Fruit fly (Drosophila melanogaster) ovary, adult (tissue): ENCODE data around the gene CG43851.

ENCODE experiments used
- CG17801 ChIP-seq: fragments of 200-800 bp; optimal IDR thresholded peaks from 2 replicates; lab custom pipeline; 2019; ENCODE audit warnings: missing biosample characterization, mild to moderate bottlenecking, missing genetic modification characterization, moderate library complexity; ENCODE audit not compliant: partially characterized antibody

The CG43851 gene

DNA sequence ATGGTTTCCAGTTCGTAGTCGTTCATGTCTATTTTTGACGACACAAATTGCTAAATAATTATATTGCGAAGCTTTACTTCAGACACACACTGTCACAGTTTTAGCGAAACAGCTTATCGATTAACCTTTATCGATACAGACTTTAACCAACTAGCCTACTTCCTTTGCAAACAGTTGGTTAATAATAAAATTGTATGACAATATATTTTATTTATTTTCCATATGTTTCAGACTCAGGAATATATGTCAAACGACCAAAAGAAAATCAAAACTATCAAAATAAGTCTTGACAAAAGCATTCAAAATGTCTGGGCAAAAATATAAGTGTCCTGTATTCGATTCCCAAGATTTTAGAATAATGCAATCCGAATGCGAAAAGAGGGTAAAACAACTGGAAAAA is at the start of gene CG43851, which contains the start of gene CG9962:
TSS of gene CG43851 (plus strand) at position 267 of the 400 bp plus-strand sequence.
TSS of gene CG9962 (minus strand) at position 101 of the 400 bp plus-strand sequence.
- no peak for TF ChIP-seq CG17801 (GFP tag; lab: Kevin White, UChicago)

DNA sequence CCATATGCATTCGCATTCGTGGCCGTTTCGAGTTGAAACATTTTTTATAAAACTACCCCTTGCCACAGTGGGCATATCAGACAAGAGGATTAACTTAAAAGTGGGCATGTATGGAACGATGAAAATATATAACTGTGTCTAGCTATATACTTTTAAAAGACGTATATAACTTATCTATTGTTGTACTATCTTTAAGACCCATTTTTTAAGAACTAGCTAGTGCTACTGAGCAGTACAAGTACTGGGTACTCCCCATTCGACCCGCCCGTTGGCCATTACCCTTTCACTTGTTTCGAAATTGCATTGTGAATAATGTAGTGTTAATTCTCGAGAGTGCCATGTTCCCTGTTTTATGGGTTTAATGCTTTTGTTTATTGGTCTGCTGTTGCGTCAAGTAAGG is 41.0 kb upstream of the CG43851 start:
- TF ChIP-seq CG17801 (GFP tag; lab: Kevin White, UChicago): no peak

DNA sequence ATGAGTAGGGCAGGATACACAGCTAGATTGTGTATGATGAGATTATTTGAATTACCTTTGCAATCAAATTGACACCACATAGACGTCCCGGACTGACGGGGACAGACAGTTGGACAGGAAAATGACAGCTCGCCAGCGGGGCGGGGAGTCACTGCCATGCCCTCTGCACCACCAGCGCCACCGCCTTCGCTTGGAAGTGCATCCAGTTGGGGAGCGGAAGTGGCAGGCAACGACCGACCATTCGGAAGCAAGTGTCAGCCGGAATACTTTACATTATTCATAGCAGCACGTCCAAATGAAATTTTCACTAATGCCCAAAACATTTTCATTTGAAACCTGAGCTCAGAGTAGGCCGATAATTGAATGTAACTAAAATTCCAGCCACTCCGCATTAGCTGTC is 38.0 kb upstream of the CG43851 start, which contains the start of gene CG15395:
TSS of gene CG15395 (plus strand) at position 301 of the 400 bp plus-strand sequence.
- no peak for TF ChIP-seq CG17801 (GFP tag; lab: Kevin White, UChicago)

DNA sequence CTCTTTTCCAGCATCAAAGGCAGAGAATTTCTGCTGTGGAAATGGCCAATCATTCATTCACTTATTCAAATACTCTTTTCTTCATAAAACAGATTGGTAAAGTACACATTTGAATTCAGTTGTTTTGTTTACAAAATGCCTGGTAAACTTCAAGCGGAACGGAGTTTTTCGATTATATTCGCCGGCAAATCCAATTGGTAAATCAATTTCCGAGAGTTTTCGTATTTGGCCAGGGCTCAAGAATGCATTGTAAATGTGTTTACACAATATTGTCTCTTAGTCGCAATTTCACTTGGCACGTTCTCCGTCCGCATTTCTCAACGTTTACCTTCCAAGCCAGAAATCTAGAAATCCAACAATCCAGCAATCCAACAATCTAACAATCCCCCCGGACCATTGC is 27.8 kb upstream of the CG43851 start, which contains the start of gene CG43403:
TSS of gene CG43403 (plus strand) at position 301 of the 400 bp plus-strand sequence.
- no peak for TF ChIP-seq CG17801 (GFP tag; lab: Kevin White, UChicago)

DNA sequence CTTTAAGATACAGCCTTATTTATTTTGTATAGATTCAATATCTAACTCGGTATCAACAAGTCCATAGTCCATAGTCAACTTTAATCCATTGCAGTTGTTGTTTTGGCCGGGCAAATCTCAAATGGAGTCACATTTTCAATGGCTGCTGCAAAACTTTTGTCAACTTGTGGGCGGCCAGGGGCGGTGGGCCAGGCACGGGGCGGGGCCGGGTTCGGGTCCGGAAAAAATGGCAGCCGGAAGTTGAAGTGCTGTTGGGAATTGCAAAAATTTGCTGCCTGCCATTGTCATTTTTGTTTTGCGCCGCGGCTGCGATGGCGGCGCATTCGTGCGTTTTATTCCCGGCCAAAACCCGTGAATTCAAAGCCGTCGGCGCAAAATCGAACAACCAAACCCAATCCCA is 23.7 kb upstream of the CG43851 start:
- no peak for TF ChIP-seq CG17801 (GFP tag; lab: Kevin White, UChicago)

DNA sequence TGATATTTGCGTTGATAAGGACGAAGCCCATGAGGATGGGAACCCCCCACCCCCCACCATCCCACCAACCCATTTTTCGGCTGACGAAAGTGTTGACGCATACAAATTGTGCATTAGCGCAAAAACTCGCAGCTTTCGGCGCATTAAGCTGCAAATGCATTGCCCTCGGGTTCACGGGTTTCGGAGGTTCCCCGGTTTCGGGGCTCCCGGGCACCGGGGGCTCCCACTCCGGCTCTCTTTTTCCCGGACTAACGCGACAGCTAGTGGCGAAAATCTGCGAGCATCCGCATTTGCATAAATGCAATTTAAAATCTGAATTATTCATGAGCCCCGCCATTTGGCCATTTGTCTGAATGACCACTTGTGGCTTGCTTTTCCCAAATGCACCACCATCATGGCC is 20.2 kb upstream of the CG43851 start:
- TF ChIP-seq CG17801 (GFP tag; lab: Kevin White, UChicago): no peak

DNA sequence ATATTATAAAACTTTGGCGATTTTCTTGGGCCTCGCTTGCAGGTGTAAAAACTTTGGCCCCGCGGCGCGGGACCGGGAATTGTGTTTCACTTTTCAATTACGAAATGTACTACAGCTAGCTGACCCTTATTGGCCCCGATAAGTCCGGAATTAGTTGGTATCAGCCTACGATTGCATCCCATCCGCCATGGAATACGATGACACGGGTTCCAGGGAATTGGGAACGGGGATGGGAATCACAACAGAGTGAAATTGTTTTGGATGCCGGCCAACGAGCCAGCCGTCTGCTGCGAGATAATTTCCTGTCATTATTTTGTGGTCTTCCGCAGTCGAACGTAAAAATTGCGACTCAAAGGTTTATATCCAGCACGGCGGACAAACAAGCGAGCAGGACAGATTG is 18.9 kb upstream of the CG43851 start:
- no peak for TF ChIP-seq CG17801 (GFP tag; lab: Kevin White, UChicago)

DNA sequence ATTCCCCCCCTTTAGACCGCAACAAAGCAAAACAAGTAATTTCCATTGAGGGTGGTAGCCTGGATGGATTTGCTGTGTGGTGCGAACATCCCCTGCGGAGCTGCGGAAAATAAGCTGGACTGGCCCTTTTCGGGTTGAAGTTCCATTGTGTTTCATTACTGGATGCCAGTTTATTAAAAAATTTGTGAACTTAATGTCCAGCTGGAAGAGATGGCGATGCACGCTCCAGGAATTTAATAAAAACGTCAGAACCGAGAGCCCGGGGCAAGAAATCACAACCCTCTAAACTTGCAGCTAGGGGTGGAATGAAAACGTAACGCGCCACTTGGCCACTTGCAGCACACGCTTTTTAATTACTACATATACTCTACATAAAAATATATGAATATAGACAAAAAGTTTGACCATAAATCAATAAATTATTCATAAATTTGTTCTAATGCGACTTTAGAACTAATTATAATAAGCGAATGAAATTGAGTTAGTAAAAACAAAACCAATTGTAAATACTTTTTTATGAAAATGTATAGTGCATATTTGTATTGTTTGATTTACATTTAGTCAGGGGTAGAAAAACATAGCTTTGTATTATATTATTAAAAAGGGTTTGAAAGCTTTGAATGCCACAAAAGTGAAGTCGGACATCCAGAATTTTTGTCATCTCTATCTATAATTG is 11.2 kb upstream of the CG43851 start:
- TF ChIP-seq CG17801 (GFP tag; lab: Kevin White, UChicago): no peak

DNA sequence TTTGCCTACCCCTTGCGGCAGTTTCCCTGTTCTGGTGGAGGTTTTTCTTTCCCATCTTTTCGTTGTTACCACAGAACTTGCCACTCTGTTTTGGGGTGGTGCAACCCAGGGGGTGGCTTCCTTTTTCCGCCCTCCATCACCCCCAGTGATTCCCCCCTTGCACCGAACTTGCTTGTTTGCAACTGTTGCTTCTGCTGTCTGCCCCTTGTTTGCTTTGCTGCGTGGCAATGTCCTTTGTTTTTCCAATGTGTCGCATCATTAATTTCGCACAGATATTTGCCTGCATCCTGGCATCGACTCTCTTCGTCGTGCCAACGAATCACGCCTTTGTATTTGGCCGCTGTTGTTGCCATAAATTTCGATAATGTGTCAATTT is 10.7 kb upstream of the CG43851 start:
- no peak for TF ChIP-seq CG17801 (GFP tag; lab: Kevin White, UChicago)

DNA sequence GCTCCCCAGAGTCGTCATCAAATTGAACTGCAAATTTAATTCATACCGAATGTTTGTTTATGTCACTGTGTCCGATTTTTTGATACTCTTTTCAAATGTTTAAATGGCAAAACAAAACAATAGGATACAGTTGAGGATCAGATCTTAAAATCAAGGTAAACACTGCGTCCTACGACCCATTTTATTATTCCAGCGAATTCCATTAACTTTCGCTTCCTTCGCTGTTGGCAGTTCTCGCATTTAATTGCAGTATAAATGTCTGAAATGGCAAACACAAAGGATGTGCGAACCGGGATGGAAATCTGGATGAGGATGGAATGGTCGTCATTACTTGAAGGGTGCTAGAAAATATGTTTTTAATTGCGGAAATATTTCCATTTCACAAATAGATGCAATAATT is 4.6 kb downstream of the CG43851 start, which contains the start of gene CG33125:
TSS of gene CG33125 (minus strand) at position 101 of the 400 bp plus-strand sequence.
- TF ChIP-seq CG17801 (GFP tag; lab: Kevin White, UChicago): no peak

DNA sequence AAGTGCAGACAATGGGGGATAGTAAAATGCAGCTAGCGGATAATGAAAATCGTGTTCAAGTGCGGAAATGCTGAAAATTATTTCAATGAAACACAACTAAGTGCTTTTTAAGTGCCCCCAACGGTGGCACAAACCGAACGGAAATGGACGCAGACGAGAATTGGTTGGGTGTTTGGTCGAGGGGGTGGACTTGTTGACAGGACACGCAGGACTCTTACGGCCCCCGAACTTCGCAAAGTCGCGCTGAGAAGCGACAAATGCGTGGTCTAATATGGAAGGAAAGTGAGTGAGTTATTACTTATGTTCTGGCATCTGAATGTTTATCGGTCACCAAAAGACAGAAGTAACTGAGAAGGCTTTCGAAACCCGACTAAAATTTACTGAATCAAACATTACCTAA is 5.1 kb downstream of the CG43851 start, which contains the start of gene Prosbeta4R1:
TSS of gene Prosbeta4R1 (plus strand) at position 301 of the 400 bp plus-strand sequence.
- no peak for TF ChIP-seq CG17801 (GFP tag; lab: Kevin White, UChicago)

DNA sequence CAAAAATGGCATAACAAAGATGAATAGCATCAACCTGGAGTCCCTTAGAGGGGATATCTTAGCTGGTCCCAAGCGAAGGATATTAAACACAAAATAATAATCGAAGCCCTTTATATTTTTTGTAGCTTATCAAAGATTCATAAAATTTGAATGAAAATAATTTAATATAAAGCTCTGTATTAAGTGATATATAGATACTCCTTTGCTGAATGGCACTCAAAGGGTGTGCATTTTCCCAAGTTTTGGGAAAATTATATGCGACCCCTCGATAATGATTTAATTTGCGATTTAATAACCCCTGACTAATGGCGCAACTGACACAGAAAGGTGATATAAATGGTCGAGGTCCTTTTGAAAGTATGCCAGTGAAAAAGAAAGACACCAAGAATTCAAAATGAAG is 6.1 kb downstream of the CG43851 start, which contains the start of gene Or23a:
TSS of gene Or23a (plus strand) at position 301 of the 400 bp plus-strand sequence.
- no peak for TF ChIP-seq CG17801 (GFP tag; lab: Kevin White, UChicago)

DNA sequence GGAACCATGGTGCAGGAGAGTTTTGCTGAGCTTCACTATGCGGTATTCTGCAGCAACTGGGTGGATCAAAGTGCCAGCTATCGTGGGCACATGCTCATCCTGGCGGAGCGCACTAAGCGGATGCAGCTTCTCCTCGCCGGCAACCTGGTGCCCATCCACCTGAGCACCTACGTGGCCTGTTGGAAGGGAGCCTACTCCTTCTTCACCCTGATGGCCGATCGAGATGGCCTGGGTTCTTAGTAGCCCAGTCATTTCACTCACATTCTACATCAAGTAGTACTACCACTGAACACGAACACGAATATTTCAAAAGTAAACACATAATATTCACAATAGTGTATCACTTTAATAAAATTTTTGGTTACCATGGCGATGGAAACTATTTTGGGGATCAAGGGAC is 7.4 kb downstream of the CG43851 start, which contains the start of gene Prosbeta4R2:
TSS of gene Prosbeta4R2 (plus strand) at position 301 of the 400 bp plus-strand sequence.
- TF ChIP-seq CG17801 (GFP tag; lab: Kevin White, UChicago): no peak

DNA sequence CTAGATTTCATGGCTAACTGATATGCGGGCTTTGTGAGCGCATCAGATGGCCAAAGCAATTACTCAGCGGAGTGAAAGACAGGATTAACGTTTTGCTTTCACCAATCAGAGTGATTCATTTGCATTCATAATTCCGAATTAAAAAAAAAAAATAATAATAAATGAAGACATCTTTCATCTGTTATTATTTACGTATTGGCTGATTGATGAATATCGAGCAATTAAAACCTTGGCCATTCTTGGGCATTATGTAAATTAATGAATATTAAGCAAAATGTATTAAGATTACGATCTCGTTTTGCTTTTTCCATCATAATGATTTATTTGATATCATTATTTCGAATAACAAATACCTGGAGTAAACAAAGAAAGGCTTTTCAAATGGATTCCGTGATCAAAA is 17.1 kb downstream of the CG43851 start, which contains the start of gene Trf4:
TSS of gene Trf4 (plus strand) at position 301 of the 400 bp plus-strand sequence.
- TF ChIP-seq CG17801 (GFP tag; lab: Kevin White, UChicago): no peak

DNA sequence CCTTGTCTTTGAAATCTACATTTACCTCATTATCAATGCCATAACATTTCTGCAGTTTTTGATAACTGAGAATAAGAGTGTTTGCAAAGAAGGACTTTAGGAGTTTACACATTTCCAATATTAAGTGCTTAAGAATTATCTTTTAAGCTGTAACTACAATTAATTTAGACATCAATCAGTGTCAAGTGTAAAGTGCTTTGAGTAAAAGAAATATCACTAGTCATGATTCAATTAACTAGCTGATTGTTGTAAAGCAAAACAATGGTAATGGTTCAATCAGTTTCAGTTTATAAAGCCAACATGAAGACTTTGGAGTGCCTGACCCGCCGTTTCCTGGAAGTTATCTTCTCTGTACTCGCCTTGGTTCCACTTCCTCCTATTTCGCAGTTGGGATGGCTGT is 21.8 kb downstream of the CG43851 start, which contains the start of gene Gr23a:
TSS of gene Gr23a (plus strand) at position 301 of the 400 bp plus-strand sequence.
- no peak for TF ChIP-seq CG17801 (GFP tag; lab: Kevin White, UChicago)

DNA sequence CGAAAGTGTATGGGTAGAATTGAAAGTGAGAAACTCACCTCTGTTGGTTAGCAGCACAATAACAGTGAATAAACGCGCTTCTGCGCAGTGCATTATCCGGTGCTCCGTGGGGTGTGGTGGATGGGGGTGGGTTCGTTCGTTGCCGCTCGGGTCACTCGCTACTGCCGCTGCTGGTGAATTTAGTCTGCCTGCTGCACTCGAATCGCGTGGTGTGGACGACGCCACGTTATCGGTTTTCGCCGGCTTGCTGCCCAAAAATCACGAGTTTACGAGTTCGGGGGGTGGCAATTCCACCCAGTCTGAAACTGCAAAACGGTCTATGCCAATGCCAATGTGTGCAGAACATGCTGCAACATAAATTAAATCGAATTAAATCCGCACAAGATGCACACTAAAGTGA is 29.9 kb downstream of the CG43851 start, which contains the start of gene Tmtc1:
TSS of gene Tmtc1 (plus strand) at position 182 of the 400 bp plus-strand sequence.
- TF ChIP-seq CG17801 (GFP tag; lab: Kevin White, UChicago): no peak
